Fruit fly (Drosophila melanogaster): ENCODE results near the gene HDAC6.

HDAC6 gene

dm6 chrX:15363649-15364048, 30.5 kb downstream of the HDAC6 start:
- TF ChIP-seq Dll (optimal IDR thresholded peaks at IDR 0.05) (no peak), psq (optimal IDR thresholded peaks at IDR 0.05) (no peak), pan (optimal IDR thresholded peaks at IDR 0.05) (no peak), EcR (GFP tag; optimal IDR thresholded peaks at IDR 0.05) (no peak), CG8478 (optimal IDR thresholded peaks at IDR 0.05) (no peak), usp (GFP tag; optimal IDR thresholded peaks at IDR 0.05) (no peak)

- TF ChIP-seq psq (optimal IDR thresholded peaks at IDR 0.05) (no peak), CG8478 (optimal IDR thresholded peaks at IDR 0.05) (no peak), Dll (optimal IDR thresholded peaks at IDR 0.05) (no peak), EcR (GFP tag; optimal IDR thresholded peaks at IDR 0.05) (no peak), usp (GFP tag; optimal IDR thresholded peaks at IDR 0.05) (no peak), pan (optimal IDR thresholded peaks at IDR 0.05) (no peak)
These were observed 31.4 kb downstream of the HDAC6 start for dm6 chrX:15364467-15364866.

- TF ChIP-seq Dll (optimal IDR thresholded peaks at IDR 0.05) (no peak), pan (optimal IDR thresholded peaks at IDR 0.05) (no peak), EcR (GFP tag; optimal IDR thresholded peaks at IDR 0.05) (no peak), CG8478 (optimal IDR thresholded peaks at IDR 0.05) (no peak), usp (GFP tag; optimal IDR thresholded peaks at IDR 0.05) (no peak), psq (optimal IDR thresholded peaks at IDR 0.05) (no peak)
These were observed 37.0 kb downstream of the HDAC6 start for dm6 chrX:15370103-15370502.

- TF ChIP-seq Dll (optimal IDR thresholded peaks at IDR 0.05) = no peak
- no peak for TF ChIP-seq usp (GFP tag; optimal IDR thresholded peaks at IDR 0.05)
- no peak for TF ChIP-seq CG8478 (optimal IDR thresholded peaks at IDR 0.05)
- TF ChIP-seq EcR (GFP tag; optimal IDR thresholded peaks at IDR 0.05) = no peak
- TF ChIP-seq psq (optimal IDR thresholded peaks at IDR 0.05) = no peak
These were observed 45.9 kb downstream of the HDAC6 start, which contains the start of gene acj6 for dm6 chrX:15379014-15379491. Gene acj6 (minus strand): TSS chrX:15379064.

- TF ChIP-seq Dll (optimal IDR thresholded peaks at IDR 0.05) (no peak), CG8478 (optimal IDR thresholded peaks at IDR 0.05) (no peak), pan (optimal IDR thresholded peaks at IDR 0.05) (no peak)
These were observed 47.1 kb downstream of the HDAC6 start for dm6 chrX:15380207-15380606.

dm6 chrX:15383513-15384373, 50.6 kb downstream of the HDAC6 start:
- TF ChIP-seq CG8478 (optimal IDR thresholded peaks at IDR 0.05) (no peak), pan (optimal IDR thresholded peaks at IDR 0.05) (no peak), Dll (optimal IDR thresholded peaks at IDR 0.05) (no peak), usp (GFP tag; optimal IDR thresholded peaks at IDR 0.05) (no peak), EcR (GFP tag; optimal IDR thresholded peaks at IDR 0.05) (no peak)

dm6 chrX:15385176-15386056, 52.3 kb downstream of the HDAC6 start, which contains the start of gene CG9164:
Gene CG9164 (minus strand): TSS chrX:15385441.
- TF ChIP-seq psq (optimal IDR thresholded peaks at IDR 0.05) (no peak), EcR (GFP tag; optimal IDR thresholded peaks at IDR 0.05) (no peak), Dll (optimal IDR thresholded peaks at IDR 0.05) (no peak), CG8478 (optimal IDR thresholded peaks at IDR 0.05) (no peak), usp (GFP tag; optimal IDR thresholded peaks at IDR 0.05) (no peak), pan (optimal IDR thresholded peaks at IDR 0.05) (no peak)

- TF ChIP-seq psq (optimal IDR thresholded peaks at IDR 0.05) = no peak
- TF ChIP-seq usp (GFP tag; optimal IDR thresholded peaks at IDR 0.05) = no peak
- TF ChIP-seq CG8478 (optimal IDR thresholded peaks at IDR 0.05) = no peak
- TF ChIP-seq EcR (GFP tag; optimal IDR thresholded peaks at IDR 0.05) = no peak
- TF ChIP-seq pan (optimal IDR thresholded peaks at IDR 0.05) = no peak
- TF ChIP-seq Dll (optimal IDR thresholded peaks at IDR 0.05) = no peak
These were observed 54.2 kb downstream of the HDAC6 start for dm6 chrX:15387344-15387743.
